Worm (Caenorhabditis elegans) whole organism, young adult: ENCODE results near the gene T23F6.2.

Source experiments
- B0019.2 ChIP-seq: fragments of 200-800 bp; sonication (Bioruptor generic); conservative IDR thresholded peaks from 2 replicates; pipeline ENCODE4 v1.3.6; 2022; ENCODE audit warnings: missing genetic modification reagents, missing genetic modification characterization, missing compliant biosample characterization
- B0261.1 ChIP-seq: sonication (generic microtip); optimal IDR thresholded peaks from 2 replicates; lab custom pipeline; 2016; ENCODE audit warnings: mild to moderate bottlenecking, missing genetic modification characterization, moderate library complexity, missing compliant biosample characterization
- C06A6.2 ChIP-seq: fragments of 200-800 bp; sonication (Bioruptor generic); conservative IDR thresholded peaks from 2 replicates; pipeline ENCODE4 v1.3.6; 2022; ENCODE audit warnings: missing genetic modification characterization, missing compliant biosample characterization
- D2030.7 ChIP-seq: fragments of 200-800 bp; sonication (Bioruptor generic); IDR thresholded peaks from 2 replicates; pipeline ENCODE4 v1.3.6; 2022; ENCODE audit warnings: missing genetic modification reagents, missing genetic modification characterization, missing compliant biosample characterization
- F23B12.7 ChIP-seq: sonication (generic microtip); optimal IDR thresholded peaks from 2 replicates; lab custom pipeline; 2017; ENCODE audit warnings: missing genetic modification characterization, mild to moderate bottlenecking, missing compliant biosample characterization, antibody characterized with exemption, moderate library complexity; ENCODE audit not compliant: insufficient read depth
- F33H1.4 ChIP-seq: fragments of 200-800 bp; sonication (Bioruptor generic); IDR thresholded peaks from 2 replicates; pipeline ENCODE4 v1.3.6; 2022; ENCODE audit warnings: missing genetic modification reagents, missing genetic modification characterization, missing compliant biosample characterization
- F39B2.1 ChIP-seq: fragments of 200-800 bp; sonication (Bioruptor generic); IDR thresholded peaks from 2 replicates; pipeline ENCODE4 v1.3.6; 2022; ENCODE audit warnings: missing genetic modification reagents, missing genetic modification characterization, missing compliant biosample characterization
- F49E8.2 ChIP-seq: sonication (generic microtip); optimal IDR thresholded peaks from 3 replicates; lab custom pipeline; 2017; ENCODE audit warnings: missing genetic modification characterization, mild to moderate bottlenecking, missing compliant biosample characterization, antibody characterized with exemption, moderate library complexity; ENCODE audit not compliant: insufficient read depth
- F57C9.4 ChIP-seq: sonication (generic microtip); optimal IDR thresholded peaks from 2 replicates; lab custom pipeline; 2017; ENCODE audit warnings: mild to moderate bottlenecking, missing genetic modification characterization, missing compliant biosample characterization
- K12H6.12 ChIP-seq: fragments of 200-800 bp; sonication (Bioruptor generic); optimal IDR thresholded peaks from 2 replicates; lab custom pipeline; 2018; ENCODE audit warnings: mild to moderate bottlenecking, missing genetic modification characterization, missing compliant biosample characterization
- Y53F4B.3 ChIP-seq: fragments of 200-800 bp; sonication (Bioruptor generic); IDR thresholded peaks from 2 replicates; pipeline ENCODE4 v1.3.6; 2022; ENCODE audit warnings: missing genetic modification reagents, missing genetic modification characterization, missing compliant biosample characterization
- Y95B8A.8 ChIP-seq: fragments of 200-800 bp; sonication (Bioruptor generic); IDR thresholded peaks from 2 replicates; pipeline ENCODE4 v1.3.6; 2022; ENCODE audit warnings: missing genetic modification reagents, missing genetic modification characterization, missing compliant biosample characterization
- aptf-2 ChIP-seq: fragments of 200-800 bp; sonication (Bioruptor generic); conservative IDR thresholded peaks from 2 replicates; pipeline ENCODE4 v1.3.6; 2022; ENCODE audit warnings: missing genetic modification reagents, missing genetic modification characterization, missing compliant biosample characterization
- athp-1 ChIP-seq: sonication (generic microtip); optimal IDR thresholded peaks from 2 replicates; lab custom pipeline; 2017; ENCODE audit warnings: mild to moderate bottlenecking, missing genetic modification characterization, missing compliant biosample characterization
- attf-6 ChIP-seq: fragments of 200-800 bp; sonication (Bioruptor generic); IDR thresholded peaks from 2 replicates; pipeline ENCODE4 v1.3.6; 2022; ENCODE audit warnings: missing genetic modification reagents, missing genetic modification characterization, missing compliant biosample characterization
- cebp-1 ChIP-seq, 2 experiments: fragments of 200-800 bp in 1 of 2; sonication (Bioruptor generic) in 1 of 2; sonication (generic microtip) in 1 of 2; IDR thresholded peaks in 1 of 2; optimal IDR thresholded peaks in 1 of 2; 2 replicates each; pipeline versions ENCODE4 v1.3.6 to Lab custom; 2017 to 2022; ENCODE audit warnings: missing compliant biosample characterization in 2 of 2, missing genetic modification characterization in 2 of 2, mild to moderate bottlenecking in 1 of 2, missing genetic modification reagents in 1 of 2, moderate library complexity in 1 of 2
- cebp-2 ChIP-seq: fragments of 200-800 bp; sonication (Bioruptor generic); IDR thresholded peaks from 2 replicates; pipeline ENCODE4 v1.3.6; 2022; ENCODE audit warnings: missing genetic modification characterization, missing compliant biosample characterization
- ceh-40 ChIP-seq: fragments of 200-800 bp; sonication (Bioruptor generic); IDR thresholded peaks from 2 replicates; pipeline ENCODE4 v1.3.6; 2022; ENCODE audit warnings: missing genetic modification characterization, missing compliant biosample characterization
- ceh-79 ChIP-seq: sonication (generic microtip); optimal IDR thresholded peaks from 2 replicates; lab custom pipeline; 2017; ENCODE audit warnings: mild to moderate bottlenecking, missing genetic modification characterization, missing compliant biosample characterization
- ceh-91 ChIP-seq: fragments of 200-800 bp; sonication (Bioruptor generic); IDR thresholded peaks from 2 replicates; pipeline ENCODE4 v1.3.6; 2022; ENCODE audit warnings: missing genetic modification reagents, missing genetic modification characterization, missing compliant biosample characterization
- dpff-1 ChIP-seq: sonication (generic microtip); optimal IDR thresholded peaks from 2 replicates; lab custom pipeline; 2017; ENCODE audit warnings: mild to moderate bottlenecking, missing genetic modification characterization, missing compliant biosample characterization
- egl-18 ChIP-seq: fragments of 200-800 bp; sonication (Bioruptor generic); IDR thresholded peaks from 2 replicates; pipeline ENCODE4 v1.3.6; 2022; ENCODE audit warnings: missing genetic modification reagents, missing genetic modification characterization, missing compliant biosample characterization
- ets-4 ChIP-seq: fragments of 200-800 bp; sonication (Bioruptor generic); optimal IDR thresholded peaks from 2 replicates; lab custom pipeline; 2018; ENCODE audit warnings: mild to moderate bottlenecking, missing genetic modification characterization, missing compliant biosample characterization
- fkh-3 ChIP-seq: sonication (generic microtip); optimal IDR thresholded peaks from 2 replicates; lab custom pipeline; 2016; ENCODE audit warnings: mild to moderate bottlenecking, missing genetic modification characterization, missing compliant biosample characterization
- him-1 ChIP-seq: sonication (generic microtip); optimal IDR thresholded peaks from 2 replicates; lab custom pipeline; 2016; ENCODE audit warnings: missing genotype, missing genetic modification reagents, missing genetic modification characterization, missing compliant biosample characterization
- hmg-1.2 ChIP-seq: fragments of 200-800 bp; sonication (Bioruptor generic); IDR thresholded peaks from 2 replicates; pipeline ENCODE4 v1.3.6; 2022; ENCODE audit warnings: missing genetic modification reagents, missing genetic modification characterization, missing compliant biosample characterization
- hmg-20 ChIP-seq: fragments of 200-800 bp; sonication (Bioruptor generic); IDR thresholded peaks from 2 replicates; pipeline ENCODE4 v1.3.6; 2022; ENCODE audit warnings: missing genetic modification reagents, missing genetic modification characterization, missing compliant biosample characterization
- hsf-1 ChIP-seq: fragments of 200-800 bp; sonication (Bioruptor generic); IDR thresholded peaks from 2 replicates; pipeline ENCODE4 v1.3.6; 2022; ENCODE audit warnings: missing genetic modification reagents, missing genetic modification characterization, missing compliant biosample characterization
- let-526 ChIP-seq: fragments of 200-800 bp; sonication (Bioruptor generic); IDR thresholded peaks from 2 replicates; pipeline ENCODE4 v1.3.6; 2022; ENCODE audit warnings: missing genetic modification reagents, missing genetic modification characterization, missing compliant biosample characterization
- madf-10 ChIP-seq: sonication (generic microtip); optimal IDR thresholded peaks from 2 replicates; lab custom pipeline; 2016; ENCODE audit warnings: mild to moderate bottlenecking, missing genetic modification characterization, missing compliant biosample characterization
- madf-3 ChIP-seq: fragments of 200-800 bp; sonication (Bioruptor generic); IDR thresholded peaks from 2 replicates; pipeline ENCODE4 v1.3.6; 2022; ENCODE audit warnings: missing genetic modification reagents, missing genetic modification characterization, missing compliant biosample characterization
- nfya-1 ChIP-seq: sonication (generic microtip); optimal IDR thresholded peaks from 2 replicates; lab custom pipeline; 2017; ENCODE audit warnings: antibody characterized with exemption, missing compliant biosample characterization, missing genetic modification characterization, borderline replicate concordance; ENCODE audit not compliant: insufficient read depth
- nfyb-1 ChIP-seq: fragments of 200-800 bp; sonication (Bioruptor generic); IDR thresholded peaks from 2 replicates; pipeline ENCODE4 v1.3.6; 2022; ENCODE audit warnings: missing genetic modification reagents, missing genetic modification characterization, missing compliant biosample characterization
- nhr-120 ChIP-seq: fragments of 200-800 bp; sonication (Bioruptor generic); IDR thresholded peaks from 2 replicates; pipeline ENCODE4 v1.3.6; 2022; ENCODE audit warnings: missing genetic modification characterization, missing compliant biosample characterization
- nhr-80 ChIP-seq: sonication (generic microtip); optimal IDR thresholded peaks from 2 replicates; lab custom pipeline; 2016; ENCODE audit warnings: missing genetic modification characterization, missing compliant biosample characterization
- pbrm-1 ChIP-seq: fragments of 200-800 bp; sonication (Bioruptor generic); IDR thresholded peaks from 2 replicates; pipeline ENCODE4 v1.3.6; 2022; ENCODE audit warnings: missing genetic modification reagents, missing genetic modification characterization, missing compliant biosample characterization
- pha-4 ChIP-seq: fragments of 150-350 bp; sonication (generic microtip); optimal IDR thresholded peaks from 2 replicates; lab custom pipeline; 2014; ENCODE audit warnings: missing biosample characterization, missing genetic modification reagents, missing genetic modification characterization
- rpc-1 ChIP-seq, 2 experiments: fragments of 150-350 bp in 1 of 2; sonication (generic microtip) in 1 of 2; optimal IDR thresholded peaks; 2 replicates each; lab custom pipeline; 2014 to 2018; ENCODE audit warnings: missing biosample characterization in 1 of 2, missing genetic modification characterization in 1 of 2, missing genetic modification reagents in 1 of 2, missing genotype in 1 of 2
- snpc-1.1 ChIP-seq: sonication (generic microtip); optimal IDR thresholded peaks from 2 replicates; lab custom pipeline; 2017; ENCODE audit warnings: missing genetic modification characterization, mild to moderate bottlenecking, missing compliant biosample characterization, antibody characterized with exemption, moderate library complexity, missing genotype, missing genetic modification reagents; ENCODE audit not compliant: insufficient read depth
- snpc-3.4 ChIP-seq: sonication (generic microtip); optimal IDR thresholded peaks from 2 replicates; lab custom pipeline; 2017; ENCODE audit warnings: missing genetic modification characterization, mild to moderate bottlenecking, missing compliant biosample characterization, antibody characterized with exemption, moderate library complexity, missing genotype, missing genetic modification reagents
- snpc-4 ChIP-seq, 5 experiments: fragments of 150-350 bp in 1 of 5; sonication (generic microtip) in 4 of 5; optimal IDR thresholded peaks; 2 replicates each; lab custom pipeline; 2014 to 2018; ENCODE audit warnings: missing genetic modification characterization in 5 of 5, missing biosample characterization in 3 of 5, antibody characterized with exemption in 2 of 5, mild to moderate bottlenecking in 2 of 5, missing compliant biosample characterization in 2 of 5, missing genotype in 2 of 5, moderate library complexity in 2 of 5, missing genetic modification reagents in 1 of 5
- xnd-1 ChIP-seq: sonication (generic microtip); optimal IDR thresholded peaks from 2 replicates; lab custom pipeline; 2016; ENCODE audit warnings: missing genotype, missing genetic modification reagents, missing genetic modification characterization, missing compliant biosample characterization
- zfh-2 ChIP-seq: fragments of 200-800 bp; sonication (Bioruptor generic); conservative IDR thresholded peaks from 2 replicates; pipeline ENCODE4 v1.3.6; 2022; ENCODE audit warnings: missing genetic modification reagents, missing genetic modification characterization, missing compliant biosample characterization
- zim-3 ChIP-seq: sonication (generic microtip); optimal IDR thresholded peaks from 2 replicates; lab custom pipeline; 2017; ENCODE audit warnings: mild to moderate bottlenecking, missing genetic modification characterization, moderate library complexity, missing compliant biosample characterization
- ztf-18 ChIP-seq: sonication (generic microtip); optimal IDR thresholded peaks from 2 replicates; lab custom pipeline; 2016; ENCODE audit warnings: missing genotype, mild to moderate bottlenecking, missing genetic modification characterization, missing compliant biosample characterization
- ztf-25 ChIP-seq: fragments of 200-800 bp; sonication (Bioruptor generic); IDR thresholded peaks from 2 replicates; pipeline ENCODE4 v1.3.6; 2022; ENCODE audit warnings: missing genetic modification reagents, missing genetic modification characterization, missing compliant biosample characterization
- ztf-26 ChIP-seq: sonication (generic microtip); optimal IDR thresholded peaks from 2 replicates; lab custom pipeline; 2017; ENCODE audit warnings: missing genetic modification characterization, missing compliant biosample characterization

The T23F6.2 gene

DNA sequence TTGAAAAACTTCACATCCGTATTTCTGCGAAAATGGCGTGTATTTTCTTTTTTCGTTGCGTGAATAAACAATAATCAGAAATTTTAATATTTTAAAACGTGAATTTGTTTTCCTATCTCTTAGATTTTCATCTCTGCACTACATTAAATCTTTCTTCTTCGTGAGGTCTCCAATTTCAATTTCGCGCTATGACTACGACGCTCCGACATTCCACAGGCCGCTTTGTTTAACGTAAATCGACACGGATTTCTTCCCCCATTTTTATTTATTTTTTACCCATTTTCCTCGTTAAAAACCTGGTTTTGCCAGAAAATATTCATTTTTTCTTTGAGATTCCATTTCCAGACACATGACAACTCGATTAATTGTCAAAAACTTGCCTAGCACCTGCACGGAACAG, 3.5 kb downstream of the T23F6.2 start, which contains the start of the genes T23F6.3 and rbd-1 (continued):
- TF ChIP-seq dpff-1 (tag; lab: Kevin White, UChicago), result no peak
- TF ChIP-seq F33H1.4 (GFP tag; lab: Robert Waterston, UW), result peak; percentile 52
- TF ChIP-seq pbrm-1 (GFP tag; lab: Robert Waterston, UW), result peak; percentile 54; the same call in 1 of the 2 replicates
- TF ChIP-seq snpc-1.1 (tag; lab: Kevin White, UChicago), result no peak
- no peak for TF ChIP-seq nhr-120 (GFP tag; lab: Robert Waterston, UW)
- TF ChIP-seq F57C9.4 (tag; lab: Kevin White, UChicago), result no peak
- TF ChIP-seq F39B2.1 (GFP tag; lab: Robert Waterston, UW), result no peak
- peak; percentile 49; the same call in 1 of the 2 replicates for TF ChIP-seq D2030.7 (GFP tag; lab: Robert Waterston, UW)
- no peak for TF ChIP-seq ztf-25
- TF ChIP-seq ceh-40 (GFP tag; lab: Robert Waterston, UW), result no peak
- no peak for TF ChIP-seq C06A6.2 (GFP tag; lab: Robert Waterston, UW)
- TF ChIP-seq athp-1 (tag; lab: Kevin White, UChicago), result no peak
- peak; percentile 46 for TF ChIP-seq hmg-1.2 (GFP tag; lab: Robert Waterston, UW)
- TF ChIP-seq snpc-4 (GFP tag; optimal IDR thresholded peaks at IDR 0.05; lab: Kevin White, UChicago), result no peak
- peak in 2 of 4 experiments; percentile 41 to 72 for TF ChIP-seq snpc-4 (tag; optimal IDR thresholded peaks at IDR 0.05; lab: Kevin White, UChicago)
- TF ChIP-seq nfya-1 (tag; lab: Kevin White, UChicago), result no peak
- TF ChIP-seq rpc-1 (optimal IDR thresholded peaks at IDR 0.05; lab: Kevin White, UChicago), result no peak
- TF ChIP-seq rpc-1 (tag; optimal IDR thresholded peaks at IDR 0.05; lab: Kevin White, UChicago), result no peak
- peak; percentile 47 for TF ChIP-seq F49E8.2 (tag; lab: Kevin White, UChicago)
- 0 out of 2 replicates have a peak, but pooled peaks have one; percentile 52 for TF ChIP-seq attf-6 (GFP tag; lab: Robert Waterston, UW)
- TF ChIP-seq hmg-20, result 0 out of 2 replicates have a peak, but pooled peaks have one; percentile 35
- no peak for TF ChIP-seq zfh-2 (GFP tag; lab: Robert Waterston, UW)
- no peak for TF ChIP-seq zim-3 (tag; lab: Kevin White, UChicago)
- TF ChIP-seq madf-3 (GFP tag; lab: Robert Waterston, UW), result no peak
- no peak for TF ChIP-seq ztf-18
- TF ChIP-seq ztf-26 (tag; lab: Kevin White, UChicago), result no peak
- no peak for TF ChIP-seq nhr-80 (tag; lab: Kevin White, UChicago)
- no peak for TF ChIP-seq ets-4
- TF ChIP-seq him-1 (tag; lab: Kevin White, UChicago), result peak; percentile 29
- TF ChIP-seq ceh-79, result no peak
- TF ChIP-seq cebp-2 (GFP tag; lab: Robert Waterston, UW), result no peak
- TF ChIP-seq nfyb-1 (GFP tag; lab: Robert Waterston, UW), result peak; percentile 74
- TF ChIP-seq cebp-1 (GFP tag; IDR thresholded peaks at IDR 0.05; lab: Robert Waterston, UW), result no peak
- TF ChIP-seq cebp-1 (tag; optimal IDR thresholded peaks at IDR 0.05; lab: Kevin White, UChicago), result peak; percentile 66
- TF ChIP-seq ceh-91 (GFP tag; lab: Robert Waterston, UW), result no peak
- no peak for TF ChIP-seq aptf-2 (GFP tag; lab: Robert Waterston, UW)
- TF ChIP-seq fkh-3 (tag; lab: Kevin White, UChicago), result no peak
- no peak for TF ChIP-seq hsf-1
- TF ChIP-seq pha-4 (tag; lab: Kevin White, UChicago), result peak; percentile 61
- TF ChIP-seq F23B12.7 (tag; lab: Kevin White, UChicago), result peak; percentile 74
- TF ChIP-seq xnd-1 (tag; lab: Kevin White, UChicago), result no peak
- TF ChIP-seq let-526 (GFP tag; lab: Robert Waterston, UW), result no peak
- TF ChIP-seq madf-10 (tag; lab: Kevin White, UChicago), result peak; percentile 55
- TF ChIP-seq snpc-3.4, result no peak
- no peak for TF ChIP-seq Y53F4B.3 (GFP tag; lab: Robert Waterston, UW)
- peak; percentile 72 for TF ChIP-seq K12H6.12 (tag; lab: Kevin White, UChicago)
- no peak for TF ChIP-seq Y95B8A.8
- no peak for TF ChIP-seq egl-18 (GFP tag; lab: Robert Waterston, UW)
- TF ChIP-seq B0019.2 (GFP tag; lab: Robert Waterston, UW), result no peak
- no peak for TF ChIP-seq B0261.1 (tag; lab: Kevin White, UChicago)
